Worm (Caenorhabditis elegans) whole organism, mixed stage, embryonic: Measurements from ENCODE around the gene lido-13.

Experiments
- ceh-39 ChIP-seq: fragments of 150-350 bp; optimal IDR thresholded peaks from 2 replicates; lab custom pipeline; 2014; ENCODE audit warnings: missing biosample characterization, missing genetic modification characterization
- ceh-83 ChIP-seq: fragments of 200-800 bp; sonication (Bioruptor generic); optimal IDR thresholded peaks from 2 replicates; lab custom pipeline; 2018; ENCODE audit warnings: mild to moderate bottlenecking, missing genetic modification characterization, missing compliant biosample characterization
- ces-1 ChIP-seq: fragments of 150-350 bp; optimal IDR thresholded peaks from 2 replicates; lab custom pipeline; 2014; ENCODE audit warnings: missing biosample characterization, missing genetic modification reagents, missing genetic modification characterization
- elt-1 ChIP-seq: sonication (generic microtip); optimal IDR thresholded peaks from 2 replicates; lab custom pipeline; 2017; ENCODE audit warnings: missing genetic modification characterization, mild to moderate bottlenecking, missing compliant biosample characterization, antibody characterized with exemption, moderate library complexity, borderline replicate concordance; ENCODE audit not compliant: insufficient read depth
- ham-2 ChIP-seq: fragments of 200-800 bp; sonication (Bioruptor generic); optimal IDR thresholded peaks from 2 replicates; lab custom pipeline; 2018; ENCODE audit warnings: mild to moderate bottlenecking, missing genetic modification characterization, missing compliant biosample characterization
- lsy-2 ChIP-seq: fragments of 150-350 bp; optimal IDR thresholded peaks from 2 replicates; lab custom pipeline; 2014; ENCODE audit warnings: missing biosample characterization, missing genetic modification characterization
- mls-2 ChIP-seq: sonication (generic microtip); optimal IDR thresholded peaks from 2 replicates; lab custom pipeline; 2016; ENCODE audit warnings: mild to moderate bottlenecking, missing genetic modification characterization, moderate library complexity, missing compliant biosample characterization
- nhr-76 ChIP-seq: sonication (generic microtip); optimal IDR thresholded peaks from 2 replicates; lab custom pipeline; 2017; ENCODE audit warnings: missing biosample characterization, missing genetic modification characterization
- pha-4 ChIP-seq: fragments of 150-350 bp; optimal IDR thresholded peaks from 2 replicates; lab custom pipeline; 2018; ENCODE audit warnings: missing biosample characterization, missing genetic modification reagents, missing genetic modification characterization
- sptf-1 ChIP-seq: sonication (generic microtip); optimal IDR thresholded peaks from 2 replicates; lab custom pipeline; 2017; ENCODE audit warnings: mild to moderate bottlenecking, missing genetic modification characterization, moderate library complexity, missing compliant biosample characterization
- unc-39 ChIP-seq: fragments of 150-350 bp; optimal IDR thresholded peaks from 2 replicates; lab custom pipeline; 2014; ENCODE audit warnings: missing biosample characterization, missing genetic modification characterization
- unc-62 ChIP-seq: fragments of 150-350 bp; optimal IDR thresholded peaks from 2 replicates; lab custom pipeline; 2014; ENCODE audit warnings: missing biosample characterization, missing genetic modification reagents, missing genetic modification characterization
- ztf-11 ChIP-seq: fragments of 150-350 bp; optimal IDR thresholded peaks from 2 replicates; lab custom pipeline; 2014; ENCODE audit warnings: missing biosample characterization, missing genetic modification characterization

- TF ChIP-seq ceh-39 (tag; lab: Kevin White, UChicago) (no peak), unc-62 (GFP tag; lab: Kevin White, UChicago) (no peak), mls-2 (tag; lab: Kevin White, UChicago) (no peak), ztf-11 (tag; lab: Kevin White, UChicago) (no peak), ham-2 (no peak), ces-1 (no peak), lsy-2 (no peak), elt-1 (tag; lab: Kevin White, UChicago) (no peak), ceh-83 (GFP tag; lab: Kevin White, UChicago) (no peak), sptf-1 (tag; lab: Kevin White, UChicago) (no peak), unc-39 (tag; lab: Kevin White, UChicago) (no peak), nhr-76 (tag; lab: Kevin White, UChicago) (no peak), pha-4 (tag; lab: Kevin White, UChicago) (no peak)
These were observed 5.7 kb downstream of the lido-13 start, which contains the start of gene sri-28 for ce11 chrII:3048378-3048777.
